Fruit fly (Drosophila melanogaster) whole organism, embryonic: ENCODE data around the gene slmo.

Experiments used
- Aef1 ChIP-seq: fragments of 200-800 bp; sonication (Bioruptor generic); IDR thresholded peaks from 3 replicates; pipeline ENCODE4 v1.3.6; 2022; ENCODE audit warnings: missing biosample characterization, missing genetic modification characterization
- CG11247 ChIP-seq: fragments of 200-800 bp; sonication (Bioruptor generic); IDR thresholded peaks from 2 replicates; pipeline ENCODE4 v1.3.6; 2022; ENCODE audit warnings: missing biosample characterization, missing genetic modification characterization
- CG12659 ChIP-seq: fragments of 200-800 bp; sonication (Bioruptor generic); optimal IDR thresholded peaks from 3 replicates; lab custom pipeline; 2017; ENCODE audit warnings: mild to moderate bottlenecking, missing biosample characterization, missing genetic modification reagents, missing genetic modification characterization
- CG12744 ChIP-seq: fragments of 200-800 bp; sonication (Bioruptor generic); optimal IDR thresholded peaks from 2 replicates; lab custom pipeline; 2016; ENCODE audit warnings: missing biosample characterization, missing genetic modification characterization
- CG13894 ChIP-seq: fragments of 200-800 bp; sonication (Bioruptor generic); optimal IDR thresholded peaks from 3 replicates; lab custom pipeline; 2018; ENCODE audit warnings: missing biosample characterization, mild to moderate bottlenecking, missing genetic modification characterization, moderate library complexity
- CG14710 ChIP-seq: fragments of 200-800 bp; sonication (Bioruptor generic); optimal IDR thresholded peaks from 3 replicates; lab custom pipeline; 2019; ENCODE audit warnings: missing biosample characterization, mild to moderate bottlenecking, missing genetic modification characterization, moderate library complexity
- CG15011 ChIP-seq: fragments of 200-800 bp; sonication (Bioruptor generic); optimal IDR thresholded peaks from 3 replicates; lab custom pipeline; 2018; ENCODE audit warnings: missing biosample characterization, mild to moderate bottlenecking, missing genetic modification characterization
- CG1529 ChIP-seq: fragments of 200-800 bp; sonication (Bioruptor generic); optimal IDR thresholded peaks from 3 replicates; lab custom pipeline; 2018; ENCODE audit warnings: missing biosample characterization, missing genetic modification characterization
- CG15479 ChIP-seq: fragments of 200-800 bp; sonication (Bioruptor generic); optimal IDR thresholded peaks from 3 replicates; lab custom pipeline; 2019; ENCODE audit warnings: missing biosample characterization, mild to moderate bottlenecking, missing genetic modification characterization, moderate library complexity
- CG1602 ChIP-seq: fragments of 200-800 bp; sonication (Bioruptor generic); optimal IDR thresholded peaks from 3 replicates; lab custom pipeline; 2016; ENCODE audit warnings: missing biosample characterization, missing genetic modification characterization
- CG16813 ChIP-seq: fragments of 200-800 bp; sonication (Bioruptor generic); IDR thresholded peaks from 3 replicates; pipeline ENCODE4 v1.3.6; 2022; ENCODE audit warnings: missing biosample characterization, missing genetic modification characterization; ENCODE audit not compliant: partially characterized antibody
- CG16815 ChIP-seq: fragments of 200-800 bp; sonication (Bioruptor generic); optimal IDR thresholded peaks from 3 replicates; lab custom pipeline; 2017; ENCODE audit warnings: missing biosample characterization, mild to moderate bottlenecking, missing genetic modification characterization
- CG16863 ChIP-seq: fragments of 200-800 bp; sonication (Bioruptor generic); optimal IDR thresholded peaks from 3 replicates; lab custom pipeline; 2016; ENCODE audit warnings: missing biosample characterization, missing genetic modification characterization
- CG17186 ChIP-seq: fragments of 200-800 bp; sonication (Bioruptor generic); optimal IDR thresholded peaks from 3 replicates; lab custom pipeline; 2017; ENCODE audit warnings: missing biosample characterization, missing genetic modification reagents, missing genetic modification characterization
- CG17359 ChIP-seq: fragments of 200-800 bp; sonication (Bioruptor generic); optimal IDR thresholded peaks from 3 replicates; lab custom pipeline; 2018; ENCODE audit warnings: missing biosample characterization, mild to moderate bottlenecking, missing genetic modification characterization, moderate library complexity
- CG17612 ChIP-seq: fragments of 200-800 bp; sonication (Bioruptor generic); IDR thresholded peaks from 2 replicates; pipeline ENCODE4 v1.3.6; 2022; ENCODE audit warnings: missing biosample characterization, missing genetic modification characterization
- CG3847 ChIP-seq: fragments of 200-800 bp; sonication (Bioruptor generic); IDR thresholded peaks from 2 replicates; pipeline ENCODE4 v1.3.6; 2022; ENCODE audit warnings: missing biosample characterization, missing genetic modification characterization
- CG4820 ChIP-seq: fragments of 200-800 bp; sonication (Bioruptor generic); optimal IDR thresholded peaks from 3 replicates; lab custom pipeline; 2016; ENCODE audit warnings: missing biosample characterization, missing genetic modification characterization
- CG5245 ChIP-seq: fragments of 200-800 bp; sonication (Bioruptor generic); optimal IDR thresholded peaks from 3 replicates; lab custom pipeline; 2016; ENCODE audit warnings: missing biosample characterization, missing genetic modification characterization
- CG6254 ChIP-seq: fragments of 200-800 bp; sonication (Bioruptor generic); optimal IDR thresholded peaks from 3 replicates; lab custom pipeline; 2017; ENCODE audit warnings: mild to moderate bottlenecking, missing biosample characterization, missing genetic modification reagents, missing genetic modification characterization
- CG6683 ChIP-seq: fragments of 200-800 bp; sonication (Bioruptor generic); optimal IDR thresholded peaks from 2 replicates; lab custom pipeline; 2017; ENCODE audit warnings: missing biosample characterization, mild to moderate bottlenecking, missing genetic modification characterization, missing genetic modification reagents
- CG7745 ChIP-seq: fragments of 200-800 bp; sonication (Bioruptor generic); optimal IDR thresholded peaks from 2 replicates; lab custom pipeline; 2018; ENCODE audit warnings: missing biosample characterization, mild to moderate bottlenecking, missing genetic modification characterization, moderate library complexity
- CG7928 ChIP-seq: fragments of 200-800 bp; sonication (Bioruptor generic); optimal IDR thresholded peaks from 2 replicates; lab custom pipeline; 2017; ENCODE audit warnings: missing biosample characterization, mild to moderate bottlenecking, missing genetic modification characterization
- CG9932 ChIP-seq: fragments of 200-800 bp; sonication (Bioruptor generic); IDR thresholded peaks from 2 replicates; pipeline ENCODE4 v1.3.6; 2022; ENCODE audit warnings: missing biosample characterization, missing genetic modification characterization
- Deaf1 ChIP-seq: fragments of 200-800 bp; optimal IDR thresholded peaks from 3 replicates; lab custom pipeline; 2019; ENCODE audit warnings: missing biosample characterization, mild to moderate bottlenecking, missing genetic modification characterization, moderate library complexity
- Kr ChIP-seq: fragments of 200-800 bp; sonication (Bioruptor generic); optimal IDR thresholded peaks from 2 replicates; lab custom pipeline; 2017; ENCODE audit warnings: missing biosample characterization, mild to moderate bottlenecking, missing genetic modification characterization
- MTF-1 ChIP-seq: fragments of 200-800 bp; sonication (Bioruptor generic); optimal IDR thresholded peaks from 2 replicates; lab custom pipeline; 2018; ENCODE audit warnings: missing biosample characterization, mild to moderate bottlenecking, missing genetic modification characterization, borderline replicate concordance
- Ravus ChIP-seq: fragments of 200-800 bp; sonication (Bioruptor generic); IDR thresholded peaks from 2 replicates; pipeline ENCODE4 v1.3.6; 2022; ENCODE audit warnings: missing biosample characterization, missing genetic modification characterization
- Scr ChIP-seq: fragments of 200-800 bp; sonication (Bioruptor generic); IDR thresholded peaks from 2 replicates; pipeline ENCODE4 v1.3.6; 2022; ENCODE audit warnings: missing biosample characterization, missing genetic modification characterization; ENCODE audit not compliant: partially characterized antibody
- Sry-β ChIP-seq: fragments of 200-800 bp; sonication (Bioruptor generic); optimal IDR thresholded peaks from 2 replicates; lab custom pipeline; 2018; ENCODE audit warnings: missing biosample characterization, mild to moderate bottlenecking, missing genetic modification characterization, moderate library complexity
- Usf ChIP-seq: fragments of 200-800 bp; sonication (Bioruptor generic); optimal IDR thresholded peaks from 2 replicates; lab custom pipeline; 2017; ENCODE audit warnings: missing genotype, missing biosample characterization, missing genetic modification characterization
- btn ChIP-seq: fragments of 200-800 bp; sonication (Bioruptor generic); optimal IDR thresholded peaks from 2 replicates; lab custom pipeline; 2016; ENCODE audit warnings: missing biosample characterization, missing genetic modification characterization
- crc ChIP-seq: fragments of 200-800 bp; sonication (Bioruptor generic); optimal IDR thresholded peaks from 2 replicates; lab custom pipeline; 2016; ENCODE audit warnings: missing biosample characterization, missing genetic modification characterization
- dm ChIP-seq: fragments of 200-800 bp; sonication (Bioruptor generic); optimal IDR thresholded peaks from 3 replicates; lab custom pipeline; 2016; ENCODE audit warnings: missing biosample characterization, missing genetic modification characterization
- eyg ChIP-seq: fragments of 200-800 bp; sonication (Bioruptor generic); optimal IDR thresholded peaks from 3 replicates; lab custom pipeline; 2016; ENCODE audit warnings: missing biosample characterization, missing genetic modification characterization
- fu2 ChIP-seq: fragments of 200-800 bp; sonication (Bioruptor generic); optimal IDR thresholded peaks from 2 replicates; lab custom pipeline; 2016; ENCODE audit warnings: missing biosample characterization, missing genetic modification characterization
- gro ChIP-seq: fragments of 200-800 bp; sonication (Bioruptor generic); optimal IDR thresholded peaks from 2 replicates; lab custom pipeline; 2016; ENCODE audit warnings: missing biosample characterization, missing genetic modification characterization
- hbn ChIP-seq: fragments of 200-800 bp; sonication (Bioruptor generic); IDR thresholded peaks from 2 replicates; pipeline ENCODE4 v1.3.6; 2022; ENCODE audit warnings: missing biosample characterization, missing genetic modification characterization; ENCODE audit not compliant: partially characterized antibody
- hkb ChIP-seq, 2 experiments: fragments of 200-800 bp in 1 of 2; fragments of >200 bp in 1 of 2; sonication (Bioruptor generic) in 1 of 2; IDR thresholded peaks in 1 of 2; optimal IDR thresholded peaks in 1 of 2; 2 replicates each; pipeline versions ENCODE4 v1.3.6 to Lab custom; 2017 to 2022; ENCODE audit warnings: missing biosample characterization in 1 of 2, missing genetic modification characterization in 1 of 2
- hth ChIP-seq: fragments of >200 bp; optimal IDR thresholded peaks from 2 replicates; lab custom pipeline; 2017; ENCODE audit warnings: inconsistent platforms
- jing ChIP-seq: fragments of 200-800 bp; sonication (Bioruptor generic); optimal IDR thresholded peaks from 2 replicates; lab custom pipeline; 2018; ENCODE audit warnings: missing biosample characterization, mild to moderate bottlenecking, missing genetic modification characterization
- nmo ChIP-seq: fragments of 200-800 bp; sonication (Bioruptor generic); optimal IDR thresholded peaks from 2 replicates; lab custom pipeline; 2018; ENCODE audit warnings: missing biosample characterization, mild to moderate bottlenecking, missing genetic modification characterization, moderate library complexity
- nom ChIP-seq: fragments of 200-800 bp; sonication (Bioruptor generic); optimal IDR thresholded peaks from 2 replicates; lab custom pipeline; 2017; ENCODE audit warnings: missing biosample characterization, missing genetic modification characterization, mild to moderate bottlenecking, moderate library complexity, missing genetic modification reagents
- pum ChIP-seq: fragments of 200-800 bp; sonication (Bioruptor generic); optimal IDR thresholded peaks from 2 replicates; lab custom pipeline; 2016; ENCODE audit warnings: missing biosample characterization, missing genetic modification characterization
- run ChIP-seq: fragments of 200-800 bp; sonication (Bioruptor generic); optimal IDR thresholded peaks from 3 replicates; lab custom pipeline; 2018; ENCODE audit warnings: missing biosample characterization, mild to moderate bottlenecking, missing genetic modification characterization
- seq ChIP-seq: fragments of 200-800 bp; sonication (Bioruptor generic); IDR thresholded peaks from 2 replicates; pipeline ENCODE4 v1.3.6; 2022; ENCODE audit warnings: missing biosample characterization, missing genetic modification characterization
- sug ChIP-seq: fragments of 200-800 bp; optimal IDR thresholded peaks from 2 replicates; lab custom pipeline; 2019; ENCODE audit warnings: missing biosample characterization, mild to moderate bottlenecking, missing genetic modification characterization, moderate library complexity
- unc-4 ChIP-seq: fragments of 200-800 bp; sonication (Bioruptor generic); IDR thresholded peaks from 2 replicates; pipeline ENCODE4 v1.3.6; 2022; ENCODE audit warnings: missing biosample characterization, missing genetic modification characterization; ENCODE audit not compliant: partially characterized antibody
- vnd ChIP-seq: fragments of 200-800 bp; sonication (Bioruptor generic); IDR thresholded peaks from 3 replicates; pipeline ENCODE4 v1.3.6; 2022; ENCODE audit warnings: missing biosample characterization, missing genetic modification characterization; ENCODE audit not compliant: partially characterized antibody

slmo gene

dm6 chr2L:6065823-6066222 lies 17.3 kb upstream of the slmo start, which contains the start of the genes Fbw5 and CG9147 (continued):
- TF ChIP-seq eyg (GFP tag; lab: Kevin White, UChicago), result peak; percentile 99
- peak; percentile 97 for TF ChIP-seq CG7745 (tag; lab: Kevin White, UChicago)
- peak; percentile 95 for TF ChIP-seq CG6254 (GFP tag; lab: Kevin White, UChicago)
- peak; percentile 98 for TF ChIP-seq CG15011 (GFP tag; lab: Kevin White, UChicago)
- peak; percentile 99 for TF ChIP-seq CG12744 (GFP tag; lab: Kevin White, UChicago)
- TF ChIP-seq hkb (optimal IDR thresholded peaks at IDR 0.05; lab: Kevin White, UChicago), result no peak
- TF ChIP-seq hkb (GFP tag; IDR thresholded peaks at IDR 0.05; lab: Robert Waterston, UW), result peak; percentile 100
- peak; percentile 100 for TF ChIP-seq seq (GFP tag; lab: Robert Waterston, UW)
- peak; percentile 97 for TF ChIP-seq MTF-1 (GFP tag; lab: Kevin White, UChicago)
- no peak; the same call in 2 of the 3 replicates for TF ChIP-seq vnd (GFP tag; lab: Robert Waterston, UW)
- peak; percentile 100 for TF ChIP-seq gro (GFP tag; lab: Kevin White, UChicago)
- TF ChIP-seq CG17359, result peak; percentile 99
- TF ChIP-seq nom, result peak; percentile 97
- peak; percentile 96 for TF ChIP-seq CG17612
- TF ChIP-seq Deaf1 (tag; lab: Kevin White, UChicago), result peak; percentile 92
- TF ChIP-seq crc (GFP tag; lab: Kevin White, UChicago), result peak; percentile 99
- TF ChIP-seq Scr (GFP tag; lab: Robert Waterston, UW), result peak; percentile 51; the same call in 1 of the 2 replicates
- TF ChIP-seq CG3847, result peak; percentile 99
- peak; percentile 98 for TF ChIP-seq CG14710 (tag; lab: Kevin White, UChicago)
- TF ChIP-seq nmo (GFP tag; lab: Kevin White, UChicago), result peak; percentile 100
- TF ChIP-seq Kr (GFP tag; lab: Kevin White, UChicago), result peak; percentile 83
- peak; percentile 100 for TF ChIP-seq CG16815 (GFP tag; lab: Kevin White, UChicago)
- peak; percentile 99 for TF ChIP-seq Aef1 (GFP tag; lab: Robert Waterston, UW)
- peak; percentile 100 for TF ChIP-seq CG1602
- peak; percentile 96 for TF ChIP-seq CG6683 (GFP tag; lab: Kevin White, UChicago)
- TF ChIP-seq fu2 (GFP tag; lab: Kevin White, UChicago), result peak; percentile 99
- TF ChIP-seq CG9932 (GFP tag; lab: Robert Waterston, UW), result peak; percentile 99
- 0 out of 2 replicates have a peak, but pooled peaks have one; percentile 51 for TF ChIP-seq hbn (GFP tag; lab: Robert Waterston, UW)
- peak; percentile 59 for TF ChIP-seq unc-4 (GFP tag; lab: Robert Waterston, UW)
- TF ChIP-seq run (tag; lab: Kevin White, UChicago), result peak; percentile 99
- TF ChIP-seq hth (lab: Kevin White, UChicago), result no peak
- peak; percentile 99 for TF ChIP-seq pum
- peak; percentile 75 for TF ChIP-seq Sry-β
- TF ChIP-seq CG5245 (GFP tag; lab: Kevin White, UChicago), result peak; percentile 100
- TF ChIP-seq CG15479 (GFP tag; lab: Kevin White, UChicago), result peak; percentile 80
- peak; percentile 99 for TF ChIP-seq Usf (GFP tag; lab: Kevin White, UChicago)
- peak; percentile 99 for TF ChIP-seq dm
- peak; percentile 99 for TF ChIP-seq CG4820 (GFP tag; lab: Kevin White, UChicago)
- peak; percentile 46; the same call in 1 of the 3 replicates for TF ChIP-seq CG16813 (GFP tag; lab: Robert Waterston, UW)
- TF ChIP-seq CG11247 (GFP tag; lab: Robert Waterston, UW), result peak; percentile 100
- peak; percentile 98 for TF ChIP-seq CG13894 (tag; lab: Kevin White, UChicago)
- TF ChIP-seq jing, result peak; percentile 100
- peak; percentile 84 for TF ChIP-seq CG7928
- peak; percentile 98 for TF ChIP-seq sug (tag; lab: Kevin White, UChicago)
- peak; percentile 99 for TF ChIP-seq btn (GFP tag; lab: Kevin White, UChicago)
- peak; percentile 99 for TF ChIP-seq CG16863 (GFP tag; lab: Kevin White, UChicago)
- TF ChIP-seq CG12659 (GFP tag; lab: Kevin White, UChicago), result peak; percentile 100
- peak; percentile 93 for TF ChIP-seq CG17186 (GFP tag; lab: Kevin White, UChicago)
- peak; percentile 99 for TF ChIP-seq CG1529
- peak; percentile 99 for TF ChIP-seq Ravus (GFP tag; lab: Robert Waterston, UW)
